Worm (Caenorhabditis elegans) whole organism, L2 larva: Measurements from ENCODE around the gene algn-12.

Experiments
- C34F6.9 ChIP-seq: fragments of 150-350 bp; optimal IDR thresholded peaks from 2 replicates; lab custom pipeline; 2014; ENCODE audit warnings: missing biosample characterization, missing genetic modification characterization
- R02D3.7 ChIP-seq: fragments of 150-350 bp; optimal IDR thresholded peaks from 2 replicates; lab custom pipeline; 2014; ENCODE audit warnings: missing biosample characterization, missing genetic modification characterization
- alr-1 ChIP-seq: fragments of 150-350 bp; optimal IDR thresholded peaks from 2 replicates; lab custom pipeline; 2014; ENCODE audit warnings: missing biosample characterization, missing genetic modification characterization
- blmp-1 ChIP-seq: sonication (generic microtip); optimal IDR thresholded peaks from 2 replicates; lab custom pipeline; 2017; ENCODE audit warnings: missing genetic modification characterization, mild to moderate bottlenecking, missing compliant biosample characterization, antibody characterized with exemption, moderate library complexity; ENCODE audit not compliant: insufficient read depth
- crh-2 ChIP-seq: sonication (generic microtip); optimal IDR thresholded peaks from 2 replicates; lab custom pipeline; 2017; ENCODE audit warnings: missing biosample characterization, missing genetic modification characterization
- egl-27 ChIP-seq: sonication (generic microtip); optimal IDR thresholded peaks from 3 replicates; lab custom pipeline; 2017; ENCODE audit warnings: missing biosample characterization, missing genetic modification reagents, missing genetic modification characterization
- elt-1 ChIP-seq: fragments of 150-350 bp; optimal IDR thresholded peaks from 2 replicates; lab custom pipeline; 2014; ENCODE audit warnings: missing biosample characterization, missing genetic modification characterization
- gmeb-1 ChIP-seq: fragments of 150-350 bp; optimal IDR thresholded peaks from 2 replicates; lab custom pipeline; 2014; ENCODE audit warnings: missing biosample characterization, missing genetic modification characterization
- lin-11 ChIP-seq: fragments of 150-350 bp; sonication (generic microtip); optimal IDR thresholded peaks from 2 replicates; lab custom pipeline; 2014; ENCODE audit warnings: missing biosample characterization, missing genetic modification characterization, inconsistent platforms, mixed read lengths
- lin-13 ChIP-seq: fragments of 150-350 bp; optimal IDR thresholded peaks from 2 replicates; lab custom pipeline; 2014; ENCODE audit warnings: missing biosample characterization, missing genetic modification reagents, missing genetic modification characterization
- lin-39 ChIP-seq: fragments of 150-350 bp; optimal IDR thresholded peaks from 2 replicates; lab custom pipeline; 2014; ENCODE audit warnings: missing biosample characterization, missing genetic modification reagents, missing genetic modification characterization
- mab-5 ChIP-seq: fragments of 150-350 bp; optimal IDR thresholded peaks from 2 replicates; lab custom pipeline; 2014; ENCODE audit warnings: missing biosample characterization, missing genetic modification characterization
- nhr-12 ChIP-seq: fragments of 150-350 bp; optimal IDR thresholded peaks from 2 replicates; lab custom pipeline; 2014; ENCODE audit warnings: missing biosample characterization, missing genetic modification characterization
- nhr-129 ChIP-seq: fragments of 150-350 bp; optimal IDR thresholded peaks from 2 replicates; lab custom pipeline; 2014; ENCODE audit warnings: missing biosample characterization, missing genetic modification characterization
- nhr-23 ChIP-seq: fragments of 150-350 bp; optimal IDR thresholded peaks from 2 replicates; lab custom pipeline; 2014; ENCODE audit warnings: missing biosample characterization, missing genetic modification reagents, missing genetic modification characterization
- nhr-25 ChIP-seq: fragments of 150-350 bp; sonication (generic microtip); optimal IDR thresholded peaks from 3 replicates; lab custom pipeline; 2014; ENCODE audit warnings: missing biosample characterization, missing genetic modification characterization
- peb-1 ChIP-seq: fragments of 150-350 bp; optimal IDR thresholded peaks from 2 replicates; lab custom pipeline; 2014; ENCODE audit warnings: missing biosample characterization, missing genetic modification characterization
- sem-4 ChIP-seq: fragments of 150-350 bp; optimal IDR thresholded peaks from 2 replicates; lab custom pipeline; 2014; ENCODE audit warnings: missing biosample characterization, missing genetic modification reagents, missing genetic modification characterization
- skn-1 ChIP-seq: sonication (generic microtip); optimal IDR thresholded peaks from 2 replicates; lab custom pipeline; 2017; ENCODE audit warnings: missing biosample characterization, missing genetic modification characterization
- sma-3 ChIP-seq: sonication (generic microtip); optimal IDR thresholded peaks from 2 replicates; lab custom pipeline; 2016; ENCODE audit warnings: missing genetic modification reagents, missing genetic modification characterization, missing compliant biosample characterization
- sma-9 ChIP-seq, 2 experiments: fragments of 150-350 bp in 1 of 2; sonication (generic microtip) in 1 of 2; optimal IDR thresholded peaks; 2 replicates each; lab custom pipeline; 2014 to 2016; ENCODE audit warnings: missing genetic modification characterization in 2 of 2, mild to moderate bottlenecking in 1 of 2, missing biosample characterization in 1 of 2, missing compliant biosample characterization in 1 of 2, missing genetic modification reagents in 1 of 2, moderate library complexity in 1 of 2
- unc-39 ChIP-seq: fragments of 150-350 bp; optimal IDR thresholded peaks from 2 replicates; lab custom pipeline; 2014; ENCODE audit warnings: missing biosample characterization, missing genetic modification characterization
- unc-55 ChIP-seq: fragments of 150-350 bp; sonication (generic microtip); optimal IDR thresholded peaks from 3 replicates; lab custom pipeline; 2014; ENCODE audit warnings: missing biosample characterization, missing genetic modification reagents, missing genetic modification characterization
- unc-62 ChIP-seq: fragments of 150-350 bp; optimal IDR thresholded peaks from 2 replicates; lab custom pipeline; 2014; ENCODE audit warnings: missing biosample characterization, missing genetic modification reagents, missing genetic modification characterization
- ztf-4 ChIP-seq: fragments of 150-350 bp; optimal IDR thresholded peaks from 2 replicates; lab custom pipeline; 2014; ENCODE audit warnings: missing biosample characterization, missing genetic modification characterization

algn-12 gene

ce11 chrV:8079813-8080212 lies 44.9 kb downstream of the algn-12 start:
- TF ChIP-seq sma-3 (GFP tag; lab: Kevin White, UChicago): peak; percentile 5
- TF ChIP-seq nhr-25 (tag; lab: Kevin White, UChicago): peak; percentile 71
- peak; percentile 17 for TF ChIP-seq egl-27
- no peak for TF ChIP-seq nhr-129 (tag; lab: Kevin White, UChicago)
- peak; percentile 77 for TF ChIP-seq sma-9 (GFP tag; optimal IDR thresholded peaks at IDR 0.05; lab: Kevin White, UChicago)
- TF ChIP-seq sma-9 (tag; optimal IDR thresholded peaks at IDR 0.05; lab: Kevin White, UChicago): no peak
- no peak for TF ChIP-seq ztf-4 (tag; lab: Kevin White, UChicago)
- TF ChIP-seq blmp-1 (tag; lab: Kevin White, UChicago): peak; percentile 51
- TF ChIP-seq, all 48 proteins: peak for 5

DNA sequence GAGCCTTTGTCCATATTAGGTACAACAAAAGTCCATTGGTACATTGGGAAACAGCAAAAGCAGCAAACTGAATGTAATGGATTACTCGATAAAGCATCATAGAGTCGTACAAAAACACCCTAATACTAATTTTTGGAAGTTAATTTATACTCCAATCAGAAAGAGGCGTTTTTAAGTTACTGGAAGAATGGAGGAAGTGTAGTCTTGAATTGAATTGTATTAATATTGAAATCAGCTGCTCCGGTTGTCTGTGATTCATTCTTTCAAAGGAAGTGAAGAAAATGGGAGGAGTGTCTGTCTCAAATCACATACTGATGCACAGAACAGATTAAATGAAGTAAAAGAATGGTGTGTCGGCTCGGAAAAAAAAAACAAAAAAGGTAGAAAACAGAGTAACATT lies 46.7 kb downstream of the algn-12 start, which contains the start of gene str-131:
str-131 (minus strand) TSS at position 101 of the 400 bp plus-strand sequence.
- no peak for TF ChIP-seq nhr-12 (tag; lab: Kevin White, UChicago)
- TF ChIP-seq, all 48 proteins: peak for 0

ce11 chrV:8085141-8085540 lies 50.2 kb downstream of the algn-12 start, which contains the start of gene C09H5.7:
TSS of gene C09H5.7 (minus strand) at chrV:8085241.
- no peak for TF ChIP-seq sma-3 (GFP tag; lab: Kevin White, UChicago)
- no peak for TF ChIP-seq unc-62
- TF ChIP-seq unc-55 (GFP tag; lab: Kevin White, UChicago): no peak
- no peak for TF ChIP-seq peb-1 (tag; lab: Kevin White, UChicago)
- TF ChIP-seq skn-1 (tag; lab: Kevin White, UChicago): no peak
- no peak for TF ChIP-seq sem-4 (tag; lab: Kevin White, UChicago)
- TF ChIP-seq lin-39 (tag; lab: Kevin White, UChicago): no peak
- no peak for TF ChIP-seq nhr-23 (tag; lab: Kevin White, UChicago)
- no peak for TF ChIP-seq C34F6.9
- TF ChIP-seq R02D3.7 (tag; lab: Kevin White, UChicago): no peak
- no peak for TF ChIP-seq crh-2
- no peak for TF ChIP-seq elt-1 (tag; lab: Kevin White, UChicago)
- no peak for TF ChIP-seq lin-11
- TF ChIP-seq gmeb-1 (tag; lab: Kevin White, UChicago): no peak
- no peak for TF ChIP-seq lin-13 (GFP tag; lab: Kevin White, UChicago)
- no peak for TF ChIP-seq nhr-129 (tag; lab: Kevin White, UChicago)
- no peak for TF ChIP-seq unc-39 (tag; lab: Kevin White, UChicago)
- no peak for TF ChIP-seq egl-27
- no peak for TF ChIP-seq mab-5 (tag; lab: Kevin White, UChicago)
- TF ChIP-seq alr-1 (tag; lab: Kevin White, UChicago): no peak
